Fruit fly (Drosophila melanogaster) whole organism, embryonic: ENCODE measurements around the gene wap.
A peak's percentile ranks its signal among the peaks of the same experiment; 100 is the strongest.

Source experiments
- BEAF-32 ChIP-seq: fragments of 200-800 bp; sonication (Bioruptor generic); optimal IDR thresholded peaks from 3 replicates; lab custom pipeline; 2017; ENCODE audit warnings: missing biosample characterization, missing genetic modification characterization, mild to moderate bottlenecking, moderate library complexity, missing genetic modification reagents
- Bgb ChIP-seq: fragments of 200-800 bp; sonication (Bioruptor generic); IDR thresholded peaks from 2 replicates; pipeline ENCODE4 v1.3.6; 2022; ENCODE audit warnings: missing biosample characterization, missing genetic modification characterization; ENCODE audit not compliant: partially characterized antibody
- CG10321 ChIP-seq: fragments of 200-800 bp; sonication (Bioruptor generic); IDR thresholded peaks from 2 replicates; pipeline ENCODE4 v1.3.6; 2022; ENCODE audit warnings: missing biosample characterization, missing genetic modification characterization
- CG11093 ChIP-seq: fragments of 200-800 bp; sonication (Bioruptor generic); IDR thresholded peaks from 3 replicates; pipeline ENCODE4 v1.3.6; 2022; ENCODE audit warnings: missing biosample characterization, missing genetic modification characterization
- CG13287 ChIP-seq: fragments of 200-800 bp; sonication (Bioruptor generic); IDR thresholded peaks from 2 replicates; pipeline ENCODE4 v1.3.6; 2022; ENCODE audit warnings: missing biosample characterization, missing genetic modification characterization; ENCODE audit not compliant: partially characterized antibody
- CG14667 ChIP-seq: fragments of 200-800 bp; sonication (Bioruptor generic); IDR thresholded peaks from 2 replicates; pipeline ENCODE4 v1.3.6; 2022; ENCODE audit warnings: missing biosample characterization, missing genetic modification characterization
- CG15073 ChIP-seq: fragments of 200-800 bp; sonication (Bioruptor generic); optimal IDR thresholded peaks from 2 replicates; lab custom pipeline; 2016; ENCODE audit warnings: missing biosample characterization, missing genetic modification characterization
- CG15696 ChIP-seq: fragments of 200-800 bp; sonication (Bioruptor generic); optimal IDR thresholded peaks from 2 replicates; lab custom pipeline; 2019; ENCODE audit warnings: missing biosample characterization, mild to moderate bottlenecking, missing genetic modification characterization, moderate library complexity
- CG17802 ChIP-seq: fragments of 200-800 bp; sonication (Bioruptor generic); optimal IDR thresholded peaks from 2 replicates; lab custom pipeline; 2018; ENCODE audit warnings: missing biosample characterization, mild to moderate bottlenecking, missing genetic modification characterization, moderate library complexity
- CG3995 ChIP-seq: fragments of 200-800 bp; sonication (Bioruptor generic); optimal IDR thresholded peaks from 3 replicates; lab custom pipeline; 2016; ENCODE audit warnings: missing biosample characterization, missing genetic modification characterization
- CG4404 ChIP-seq: fragments of 200-800 bp; sonication (Bioruptor generic); IDR thresholded peaks from 2 replicates; pipeline ENCODE4 v1.3.6; 2022; ENCODE audit warnings: missing biosample characterization, missing genetic modification characterization
- CG6654 ChIP-seq: fragments of 200-800 bp; sonication (Bioruptor generic); optimal IDR thresholded peaks from 2 replicates; lab custom pipeline; 2017; ENCODE audit warnings: missing biosample characterization, mild to moderate bottlenecking, missing genetic modification characterization
- CG7556 ChIP-seq: fragments of 200-800 bp; sonication (Bioruptor generic); optimal IDR thresholded peaks from 2 replicates; lab custom pipeline; 2017; ENCODE audit warnings: missing biosample characterization, mild to moderate bottlenecking, missing genetic modification characterization
- CG8478 ChIP-seq: fragments of >200 bp; optimal IDR thresholded peaks from 2 replicates; lab custom pipeline; 2018
- CG8765 ChIP-seq: fragments of 200-800 bp; sonication (Bioruptor generic); IDR thresholded peaks from 2 replicates; pipeline ENCODE4 v1.3.6; 2022; ENCODE audit warnings: missing biosample characterization, missing genetic modification characterization
- CG9215 ChIP-seq: fragments of 200-800 bp; sonication (Bioruptor generic); IDR thresholded peaks from 2 replicates; pipeline ENCODE4 v1.3.6; 2022; ENCODE audit warnings: missing biosample characterization, missing genetic modification characterization
- Dll ChIP-seq: fragments of 200-800 bp; sonication (Bioruptor generic); IDR thresholded peaks from 4 replicates; pipeline ENCODE4 v1.3.6; 2022; ENCODE audit warnings: missing biosample characterization, missing genetic modification characterization; ENCODE audit not compliant: partially characterized antibody
- Drgx ChIP-seq: fragments of 200-800 bp; sonication (Bioruptor generic); IDR thresholded peaks from 2 replicates; pipeline ENCODE4 v1.3.6; 2022; ENCODE audit warnings: missing biosample characterization, missing genetic modification characterization
- E2f2 ChIP-seq: fragments of 200-800 bp; sonication (Bioruptor generic); IDR thresholded peaks from 2 replicates; pipeline ENCODE4 v1.3.6; 2022; ENCODE audit warnings: missing biosample characterization, missing genetic modification characterization
- Ets65A ChIP-seq: fragments of 200-800 bp; sonication (Bioruptor generic); peaks from one replicate; lab custom pipeline; 2016; ENCODE audit warnings: missing biosample characterization, missing genetic modification characterization
- HLH4C ChIP-seq: fragments of 200-800 bp; sonication (Bioruptor generic); IDR thresholded peaks from 3 replicates; pipeline ENCODE4 v1.3.6; 2022; ENCODE audit warnings: missing biosample characterization, missing genetic modification characterization; ENCODE audit not compliant: partially characterized antibody
- HmgZ ChIP-seq: fragments of 200-800 bp; sonication (Bioruptor generic); optimal IDR thresholded peaks from 2 replicates; lab custom pipeline; 2018; ENCODE audit warnings: missing biosample characterization, mild to moderate bottlenecking, missing genetic modification characterization
- MBD-R2 ChIP-seq: fragments of 200-800 bp; sonication (Bioruptor generic); IDR thresholded peaks from 2 replicates; pipeline ENCODE4 v1.3.6; 2022; ENCODE audit warnings: missing biosample characterization, missing genetic modification characterization
- Max ChIP-seq: fragments of 200-800 bp; sonication (Bioruptor generic); optimal IDR thresholded peaks from 2 replicates; lab custom pipeline; 2016; ENCODE audit warnings: missing biosample characterization, mild to moderate bottlenecking, missing genetic modification characterization
- Opbp ChIP-seq: fragments of 200-800 bp; sonication (Bioruptor generic); IDR thresholded peaks from 3 replicates; pipeline ENCODE4 v1.3.6; 2022; ENCODE audit warnings: missing biosample characterization, missing genetic modification characterization; ENCODE audit not compliant: partially characterized antibody
- PHDP ChIP-seq: fragments of 200-800 bp; sonication (Bioruptor generic); optimal IDR thresholded peaks from 3 replicates; lab custom pipeline; 2018; ENCODE audit warnings: missing biosample characterization, mild to moderate bottlenecking, missing genetic modification characterization, moderate library complexity
- Rx ChIP-seq: fragments of 200-800 bp; sonication (Bioruptor generic); IDR thresholded peaks from 2 replicates; pipeline ENCODE4 v1.3.6; 2022; ENCODE audit warnings: missing biosample characterization, missing genetic modification characterization
- Scr ChIP-seq: fragments of 200-800 bp; sonication (Bioruptor generic); IDR thresholded peaks from 2 replicates; pipeline ENCODE4 v1.3.6; 2022; ENCODE audit warnings: missing biosample characterization, missing genetic modification characterization; ENCODE audit not compliant: partially characterized antibody
- Sox102F ChIP-seq: fragments of 200-800 bp; sonication (Bioruptor generic); optimal IDR thresholded peaks from 2 replicates; lab custom pipeline; 2018; ENCODE audit warnings: missing biosample characterization, mild to moderate bottlenecking, missing genetic modification characterization, moderate library complexity
- Stat92E ChIP-seq, 3 experiments: fragments of >200 bp in 2 of 3; fragments of 200-800 bp in 1 of 3; sonication (Bioruptor generic) in 1 of 3; optimal IDR thresholded peaks; 2 replicates each; lab custom pipeline; 2017 to 2019; ENCODE audit warnings: missing biosample characterization in 3 of 3, missing genetic modification characterization in 3 of 3, mild to moderate bottlenecking in 1 of 3, moderate library complexity in 1 of 3
- amos ChIP-seq: fragments of 200-800 bp; sonication (Bioruptor generic); IDR thresholded peaks from 2 replicates; pipeline ENCODE4 v1.3.6; 2022; ENCODE audit warnings: missing biosample characterization, missing genetic modification characterization; ENCODE audit not compliant: partially characterized antibody
- btn ChIP-seq: fragments of 200-800 bp; sonication (Bioruptor generic); optimal IDR thresholded peaks from 2 replicates; lab custom pipeline; 2016; ENCODE audit warnings: missing biosample characterization, missing genetic modification characterization
- cg ChIP-seq: fragments of 200-800 bp; sonication (Bioruptor generic); optimal IDR thresholded peaks from 3 replicates; lab custom pipeline; 2019; ENCODE audit warnings: missing biosample characterization, mild to moderate bottlenecking, missing genetic modification characterization, moderate library complexity
- chinmo ChIP-seq: fragments of 200-800 bp; sonication (Bioruptor generic); IDR thresholded peaks from 4 replicates; pipeline ENCODE4 v1.3.6; 2022; ENCODE audit warnings: missing biosample characterization, missing genetic modification characterization; ENCODE audit not compliant: partially characterized antibody
- fd3F ChIP-seq: fragments of 200-800 bp; sonication (Bioruptor generic); optimal IDR thresholded peaks from 2 replicates; lab custom pipeline; 2018; ENCODE audit warnings: missing biosample characterization, mild to moderate bottlenecking, missing genetic modification characterization, moderate library complexity
- jing ChIP-seq: fragments of 200-800 bp; sonication (Bioruptor generic); optimal IDR thresholded peaks from 2 replicates; lab custom pipeline; 2018; ENCODE audit warnings: missing biosample characterization, mild to moderate bottlenecking, missing genetic modification characterization
- kah ChIP-seq: fragments of 200-800 bp; sonication (Bioruptor generic); optimal IDR thresholded peaks from 2 replicates; lab custom pipeline; 2018; ENCODE audit warnings: missing biosample characterization, mild to moderate bottlenecking, missing genetic modification characterization
- knrl ChIP-seq: fragments of 200-800 bp; sonication (Bioruptor generic); IDR thresholded peaks from 3 replicates; pipeline ENCODE4 v1.3.6; 2022; ENCODE audit warnings: missing biosample characterization, missing genetic modification characterization; ENCODE audit not compliant: partially characterized antibody
- org-1 ChIP-seq: fragments of 200-800 bp; sonication (Bioruptor generic); optimal IDR thresholded peaks from 2 replicates; lab custom pipeline; 2017; ENCODE audit warnings: missing biosample characterization, missing genetic modification characterization
- pita ChIP-seq: fragments of 200-800 bp; sonication (Bioruptor generic); optimal IDR thresholded peaks from 2 replicates; lab custom pipeline; 2017; ENCODE audit warnings: missing biosample characterization, mild to moderate bottlenecking, missing genetic modification characterization
- prd ChIP-seq, 3 experiments: fragments of >200 bp in 2 of 3; fragments of 200-800 bp in 1 of 3; sonication (Bioruptor generic) in 1 of 3; optimal IDR thresholded peaks in 2 of 3; IDR thresholded peaks in 1 of 3; 2 replicates in 2 of 3; 3 replicates in 1 of 3; pipeline versions ENCODE4 v1.3.6 to Lab custom; 2017 to 2022; ENCODE audit warnings: missing biosample characterization in 1 of 3, missing genetic modification characterization in 1 of 3
- slou ChIP-seq: fragments of 200-800 bp; sonication (Bioruptor generic); optimal IDR thresholded peaks from 3 replicates; lab custom pipeline; 2016; ENCODE audit warnings: missing biosample characterization, missing genetic modification characterization
- sr ChIP-seq: fragments of 200-800 bp; sonication (Bioruptor generic); IDR thresholded peaks from 3 replicates; pipeline ENCODE4 v1.3.6; 2022; ENCODE audit warnings: missing biosample characterization, missing genetic modification characterization
- stwl ChIP-seq: fragments of 200-800 bp; sonication (Bioruptor generic); optimal IDR thresholded peaks from 3 replicates; lab custom pipeline; 2018; ENCODE audit warnings: missing biosample characterization, mild to moderate bottlenecking, missing genetic modification characterization, moderate library complexity
- zen ChIP-seq: fragments of 200-800 bp; sonication (Bioruptor generic); optimal IDR thresholded peaks from 3 replicates; lab custom pipeline; 2018; ENCODE audit warnings: missing biosample characterization, mild to moderate bottlenecking, missing genetic modification characterization, moderate library complexity

wap gene

dm6 chrX:22471819-22472218 is 16.6 kb upstream of the wap start, which contains the start of gene CG14613 (continued):
- TF ChIP-seq prd (optimal IDR thresholded peaks at IDR 0.05; lab: Kevin White, UChicago) (no peak), prd (GFP tag; IDR thresholded peaks at IDR 0.05; lab: Robert Waterston, UW) (no peak), BEAF-32 (GFP tag; lab: Kevin White, UChicago) (peak; percentile 30), CG9215 (GFP tag; lab: Robert Waterston, UW) (no peak), Max (no peak), CG8765 (GFP tag; lab: Robert Waterston, UW) (no peak), HLH4C (GFP tag; lab: Robert Waterston, UW) (0 out of 3 replicates have a peak, but pooled peaks have one; percentile 28), CG7556 (GFP tag; lab: Kevin White, UChicago) (no peak), slou (no peak), Sox102F (GFP tag; lab: Kevin White, UChicago) (no peak), jing (GFP tag; lab: Kevin White, UChicago) (no peak), CG15073 (GFP tag; lab: Kevin White, UChicago) (no peak), Dll (GFP tag; lab: Robert Waterston, UW) (0 out of 4 replicates have a peak, but pooled peaks have one; percentile 14), CG11093 (no peak), HmgZ (tag; lab: Kevin White, UChicago) (no peak), CG17802 (no peak), CG13287 (GFP tag; lab: Robert Waterston, UW) (peak; percentile 27; the same call in 1 of the 2 replicates), CG15696 (no peak), amos (GFP tag; lab: Robert Waterston, UW) (no peak; the same call in 1 of the 2 replicates), Scr (0 out of 2 replicates have a peak, but pooled peaks have one; percentile 8), Rx (GFP tag; lab: Robert Waterston, UW) (no peak), pita (GFP tag; lab: Kevin White, UChicago) (no peak), MBD-R2 (peak; percentile 60; the same call in 1 of the 2 replicates), CG14667 (GFP tag; lab: Robert Waterston, UW) (no peak), Opbp (GFP tag; lab: Robert Waterston, UW) (no peak), CG10321 (GFP tag; lab: Robert Waterston, UW) (no peak), E2f2 (GFP tag; lab: Robert Waterston, UW) (peak; percentile 21; the same call in 1 of the 2 replicates), org-1 (GFP tag; lab: Kevin White, UChicago) (no peak), Ets65A (GFP tag; lab: Kevin White, UChicago) (no peak), CG4404 (GFP tag; lab: Robert Waterston, UW) (no peak), CG6654 (GFP tag; lab: Kevin White, UChicago) (no peak), Bgb (no peak; the same call in 1 of the 2 replicates)
- TF ChIP-seq, all 482 proteins: peak for 18

- TF ChIP-seq PHDP (tag; lab: Kevin White, UChicago) (no peak), Drgx (GFP tag; lab: Robert Waterston, UW) (peak; percentile 42; the same call in 1 of the 2 replicates), kah (GFP tag; lab: Kevin White, UChicago) (peak; percentile 28), CG8478 (lab: Kevin White, UChicago) (peak; percentile 35), sr (GFP tag; lab: Robert Waterston, UW) (no peak), Ets65A (GFP tag; lab: Kevin White, UChicago) (no peak), btn (GFP tag; lab: Kevin White, UChicago) (no peak), fd3F (GFP tag; lab: Kevin White, UChicago) (no peak), Bgb (no peak), CG3995 (GFP tag; lab: Kevin White, UChicago) (peak; percentile 96), cg (GFP tag; lab: Kevin White, UChicago) (peak; percentile 50), stwl (tag; lab: Kevin White, UChicago) (peak; percentile 2), Stat92E (GFP tag; optimal IDR thresholded peaks at IDR 0.05; lab: Kevin White, UChicago) (no peak), knrl (GFP tag; lab: Robert Waterston, UW) (0 out of 3 replicates have a peak, but pooled peaks have one; percentile 10), chinmo (0 out of 4 replicates have a peak, but pooled peaks have one; percentile 59), zen (tag; lab: Kevin White, UChicago) (no peak)
Observed at dm6 chrX:22461218-22461760, 6.1 kb upstream of the wap start.
